Fruit fly (Drosophila melanogaster) whole organism, embryonic: ENCODE results near the gene Rbm13.

Experiments
- Asciz ChIP-seq: fragments of 200-800 bp; sonication (Bioruptor generic); optimal IDR thresholded peaks from 2 replicates; lab custom pipeline; 2017; ENCODE audit warnings: missing biosample characterization, mild to moderate bottlenecking, missing genetic modification characterization, missing genetic modification reagents
- Bgb ChIP-seq: fragments of 200-800 bp; sonication (Bioruptor generic); IDR thresholded peaks from 2 replicates; pipeline ENCODE4 v1.3.6; 2022; ENCODE audit warnings: missing biosample characterization, missing genetic modification characterization; ENCODE audit not compliant: partially characterized antibody
- C15 ChIP-seq: fragments of 200-800 bp; sonication (Bioruptor generic); IDR thresholded peaks from 3 replicates; pipeline ENCODE4 v1.3.6; 2022; ENCODE audit warnings: missing biosample characterization, missing genetic modification characterization
- CG10321 ChIP-seq: fragments of 200-800 bp; sonication (Bioruptor generic); IDR thresholded peaks from 2 replicates; pipeline ENCODE4 v1.3.6; 2022; ENCODE audit warnings: missing biosample characterization, missing genetic modification characterization
- CG10462 ChIP-seq: fragments of 200-800 bp; sonication (Bioruptor generic); optimal IDR thresholded peaks from 2 replicates; lab custom pipeline; 2016; ENCODE audit warnings: missing biosample characterization, missing genetic modification characterization
- CG10565 ChIP-seq: fragments of 200-800 bp; sonication (Bioruptor generic); optimal IDR thresholded peaks from 3 replicates; lab custom pipeline; 2016; ENCODE audit warnings: missing biosample characterization, mild to moderate bottlenecking, missing genetic modification characterization
- CG11247 ChIP-seq: fragments of 200-800 bp; sonication (Bioruptor generic); IDR thresholded peaks from 2 replicates; pipeline ENCODE4 v1.3.6; 2022; ENCODE audit warnings: missing biosample characterization, missing genetic modification characterization
- CG13123 ChIP-seq: fragments of 200-800 bp; sonication (Bioruptor generic); optimal IDR thresholded peaks from 2 replicates; lab custom pipeline; 2016; ENCODE audit warnings: missing biosample characterization, missing genetic modification characterization
- CG13894 ChIP-seq: fragments of 200-800 bp; sonication (Bioruptor generic); optimal IDR thresholded peaks from 3 replicates; lab custom pipeline; 2018; ENCODE audit warnings: missing biosample characterization, mild to moderate bottlenecking, missing genetic modification characterization, moderate library complexity
- CG14860 ChIP-seq: fragments of 200-800 bp; sonication (Bioruptor generic); IDR thresholded peaks from 3 replicates; pipeline ENCODE4 v1.3.6; 2022; ENCODE audit warnings: missing biosample characterization, missing genetic modification characterization; ENCODE audit not compliant: partially characterized antibody
- CG17359 ChIP-seq: fragments of 200-800 bp; sonication (Bioruptor generic); optimal IDR thresholded peaks from 3 replicates; lab custom pipeline; 2018; ENCODE audit warnings: missing biosample characterization, mild to moderate bottlenecking, missing genetic modification characterization, moderate library complexity
- CG17385 ChIP-seq: fragments of 200-800 bp; sonication (Bioruptor generic); optimal IDR thresholded peaks from 3 replicates; lab custom pipeline; 2018; ENCODE audit warnings: missing biosample characterization, mild to moderate bottlenecking, missing genetic modification characterization
- CG17802 ChIP-seq: fragments of 200-800 bp; sonication (Bioruptor generic); optimal IDR thresholded peaks from 2 replicates; lab custom pipeline; 2018; ENCODE audit warnings: missing biosample characterization, mild to moderate bottlenecking, missing genetic modification characterization, moderate library complexity
- CG1792 ChIP-seq: fragments of 200-800 bp; sonication (Bioruptor generic); optimal IDR thresholded peaks from 2 replicates; lab custom pipeline; 2016; ENCODE audit warnings: missing biosample characterization, missing genetic modification characterization
- CG3281 ChIP-seq: fragments of 200-800 bp; sonication (Bioruptor generic); optimal IDR thresholded peaks from 3 replicates; lab custom pipeline; 2017; ENCODE audit warnings: missing biosample characterization, mild to moderate bottlenecking, missing genetic modification characterization
- CG3847 ChIP-seq: fragments of 200-800 bp; sonication (Bioruptor generic); IDR thresholded peaks from 2 replicates; pipeline ENCODE4 v1.3.6; 2022; ENCODE audit warnings: missing biosample characterization, missing genetic modification characterization
- CG4360 ChIP-seq: fragments of 200-800 bp; sonication (Bioruptor generic); IDR thresholded peaks from 2 replicates; pipeline ENCODE4 v1.3.6; 2022; ENCODE audit warnings: missing biosample characterization, missing genetic modification characterization
- CG43689 ChIP-seq: fragments of 200-800 bp; sonication (Bioruptor generic); IDR thresholded peaks from 2 replicates; pipeline ENCODE4 v1.3.6; 2022; ENCODE audit warnings: missing biosample characterization, missing genetic modification characterization
- CG7928 ChIP-seq: fragments of 200-800 bp; sonication (Bioruptor generic); optimal IDR thresholded peaks from 2 replicates; lab custom pipeline; 2017; ENCODE audit warnings: missing biosample characterization, mild to moderate bottlenecking, missing genetic modification characterization
- CG8089 ChIP-seq: fragments of 200-800 bp; sonication (Bioruptor generic); optimal IDR thresholded peaks from 3 replicates; lab custom pipeline; 2016; ENCODE audit warnings: missing biosample characterization, missing genetic modification characterization
- CG8478 ChIP-seq: fragments of >200 bp; optimal IDR thresholded peaks from 2 replicates; lab custom pipeline; 2018
- D ChIP-seq, 2 experiments: fragments of 200-800 bp in 1 of 2; fragments of >200 bp in 1 of 2; sonication (Bioruptor generic) in 1 of 2; optimal IDR thresholded peaks; 2 replicates in 1 of 2; 3 replicates in 1 of 2; lab custom pipeline; 2017; ENCODE audit warnings: mild to moderate bottlenecking in 1 of 2, missing biosample characterization in 1 of 2, missing genetic modification characterization in 1 of 2, missing genetic modification reagents in 1 of 2
- D19A ChIP-seq: fragments of 200-800 bp; optimal IDR thresholded peaks from 3 replicates; lab custom pipeline; 2019; ENCODE audit warnings: missing biosample characterization, mild to moderate bottlenecking, missing genetic modification characterization, moderate library complexity
- Ets65A ChIP-seq: fragments of 200-800 bp; sonication (Bioruptor generic); peaks from one replicate; lab custom pipeline; 2016; ENCODE audit warnings: missing biosample characterization, missing genetic modification characterization
- HLHmδ ChIP-seq: fragments of 200-800 bp; sonication (Bioruptor generic); optimal IDR thresholded peaks from 2 replicates; lab custom pipeline; 2018; ENCODE audit warnings: missing biosample characterization, mild to moderate bottlenecking, missing genetic modification characterization, moderate library complexity
- HmgZ ChIP-seq: fragments of 200-800 bp; sonication (Bioruptor generic); optimal IDR thresholded peaks from 2 replicates; lab custom pipeline; 2018; ENCODE audit warnings: missing biosample characterization, mild to moderate bottlenecking, missing genetic modification characterization
- Hr78 ChIP-seq, 2 experiments: fragments of 200-800 bp in 1 of 2; fragments of >200 bp in 1 of 2; sonication (Bioruptor generic) in 1 of 2; optimal IDR thresholded peaks; 2 replicates each; lab custom pipeline; 2017 to 2019; ENCODE audit warnings: missing biosample characterization in 2 of 2, missing genetic modification characterization in 2 of 2, mild to moderate bottlenecking in 1 of 2, moderate library complexity in 1 of 2
- Jarid2 ChIP-seq: fragments of 200-800 bp; sonication (Bioruptor generic); optimal IDR thresholded peaks from 3 replicates; lab custom pipeline; 2017; ENCODE audit warnings: mild to moderate bottlenecking, missing biosample characterization, missing genetic modification reagents, missing genetic modification characterization
- Poxn ChIP-seq: fragments of 200-800 bp; sonication (Bioruptor generic); IDR thresholded peaks from 2 replicates; pipeline ENCODE4 v1.3.6; 2022; ENCODE audit warnings: missing biosample characterization, missing genetic modification characterization
- Sin3A ChIP-seq: fragments of >200 bp; optimal IDR thresholded peaks from 2 replicates; lab custom pipeline; 2018
- Xrp1 ChIP-seq: fragments of 200-800 bp; sonication (Bioruptor generic); IDR thresholded peaks from 2 replicates; pipeline ENCODE4 v1.3.6; 2022; ENCODE audit warnings: missing biosample characterization, missing genetic modification characterization
- bcd ChIP-seq: fragments of 200-800 bp; sonication (Bioruptor generic); optimal IDR thresholded peaks from 2 replicates; lab custom pipeline; 2017; ENCODE audit warnings: missing biosample characterization, mild to moderate bottlenecking, missing genetic modification characterization
- br ChIP-seq: fragments of >200 bp; optimal IDR thresholded peaks from 2 replicates; lab custom pipeline; 2017
- da ChIP-seq: fragments of 200-800 bp; sonication (Bioruptor generic); optimal IDR thresholded peaks from 2 replicates; lab custom pipeline; 2016; ENCODE audit warnings: missing biosample characterization, missing genetic modification characterization
- en ChIP-seq: fragments of 200-800 bp; sonication (Bioruptor generic); optimal IDR thresholded peaks from 2 replicates; lab custom pipeline; 2016; ENCODE audit warnings: missing biosample characterization, missing genetic modification characterization
- fru ChIP-seq: fragments of >200 bp; optimal IDR thresholded peaks from 2 replicates; lab custom pipeline; 2017
- ham ChIP-seq: fragments of 200-800 bp; sonication (Bioruptor generic); IDR thresholded peaks from 2 replicates; pipeline ENCODE4 v1.3.6; 2022; ENCODE audit warnings: missing biosample characterization, missing genetic modification characterization
- hb ChIP-seq: fragments of 200-800 bp; sonication (Bioruptor generic); IDR thresholded peaks from 3 replicates; pipeline ENCODE4 v1.3.6; 2022; ENCODE audit warnings: missing biosample characterization, missing genetic modification characterization; ENCODE audit not compliant: partially characterized antibody
- ken ChIP-seq: fragments of 200-800 bp; sonication (Bioruptor generic); IDR thresholded peaks from 3 replicates; pipeline ENCODE4 v1.3.6; 2022; ENCODE audit warnings: missing biosample characterization, missing genetic modification characterization
- lab ChIP-seq: fragments of 200-800 bp; sonication (Bioruptor generic); optimal IDR thresholded peaks from 3 replicates; lab custom pipeline; 2017; ENCODE audit warnings: missing biosample characterization, missing genetic modification characterization, mild to moderate bottlenecking, moderate library complexity, missing genetic modification reagents
- nmo ChIP-seq: fragments of 200-800 bp; sonication (Bioruptor generic); optimal IDR thresholded peaks from 2 replicates; lab custom pipeline; 2018; ENCODE audit warnings: missing biosample characterization, mild to moderate bottlenecking, missing genetic modification characterization, moderate library complexity
- oc ChIP-seq: fragments of 200-800 bp; sonication (Bioruptor generic); optimal IDR thresholded peaks from 2 replicates; lab custom pipeline; 2018; ENCODE audit warnings: missing biosample characterization, mild to moderate bottlenecking, missing genetic modification characterization, moderate library complexity
- otp ChIP-seq: fragments of 200-800 bp; sonication (Bioruptor generic); IDR thresholded peaks from 3 replicates; pipeline ENCODE4, ENCODE4 v1.3.6; 2022; ENCODE audit warnings: missing biosample characterization, missing genetic modification characterization
- pita ChIP-seq: fragments of 200-800 bp; sonication (Bioruptor generic); optimal IDR thresholded peaks from 2 replicates; lab custom pipeline; 2017; ENCODE audit warnings: missing biosample characterization, mild to moderate bottlenecking, missing genetic modification characterization
- prd ChIP-seq, 3 experiments: fragments of >200 bp in 2 of 3; fragments of 200-800 bp in 1 of 3; sonication (Bioruptor generic) in 1 of 3; optimal IDR thresholded peaks in 2 of 3; IDR thresholded peaks in 1 of 3; 2 replicates in 2 of 3; 3 replicates in 1 of 3; pipeline versions ENCODE4 v1.3.6 to Lab custom; 2017 to 2022; ENCODE audit warnings: missing biosample characterization in 1 of 3, missing genetic modification characterization in 1 of 3
- run ChIP-seq: fragments of 200-800 bp; sonication (Bioruptor generic); optimal IDR thresholded peaks from 3 replicates; lab custom pipeline; 2018; ENCODE audit warnings: missing biosample characterization, mild to moderate bottlenecking, missing genetic modification characterization
- scrt ChIP-seq: fragments of 200-800 bp; sonication (Bioruptor generic); optimal IDR thresholded peaks from 2 replicates; lab custom pipeline; 2018; ENCODE audit warnings: missing biosample characterization, mild to moderate bottlenecking, missing genetic modification characterization, moderate library complexity
- seq ChIP-seq: fragments of 200-800 bp; sonication (Bioruptor generic); IDR thresholded peaks from 2 replicates; pipeline ENCODE4 v1.3.6; 2022; ENCODE audit warnings: missing biosample characterization, missing genetic modification characterization
- slbo ChIP-seq: fragments of 200-800 bp; sonication (Bioruptor generic); IDR thresholded peaks from 2 replicates; pipeline ENCODE4 v1.3.6; 2022; ENCODE audit warnings: missing biosample characterization, missing genetic modification characterization
- ttk ChIP-seq: fragments of 200-800 bp; sonication (Bioruptor generic); IDR thresholded peaks from 2 replicates; pipeline ENCODE4 v2.1.2; 2022; ENCODE audit warnings: missing biosample characterization, missing genetic modification characterization

Rbm13 gene

dm6 chrX:8891565-8892276, 9.8 kb upstream of the Rbm13 start (continued):
- TF ChIP-seq prd (optimal IDR thresholded peaks at IDR 0.05; lab: Kevin White, UChicago) (no peak), prd (GFP tag; IDR thresholded peaks at IDR 0.05; lab: Robert Waterston, UW) (peak; percentile 71), CG43689 (peak; percentile 57), CG8089 (GFP tag; lab: Kevin White, UChicago) (no peak), CG14860 (GFP tag; lab: Robert Waterston, UW) (no peak), en (GFP tag; lab: Kevin White, UChicago) (no peak), HmgZ (tag; lab: Kevin White, UChicago) (peak; percentile 25), slbo (GFP tag; lab: Robert Waterston, UW) (peak; percentile 77), lab (GFP tag; lab: Kevin White, UChicago) (peak; percentile 72), C15 (no peak), ham (GFP tag; lab: Robert Waterston, UW) (no peak), ken (GFP tag; lab: Robert Waterston, UW) (peak; percentile 70; the same call in 2 of the 3 replicates), CG10462 (no peak), Jarid2 (peak; percentile 85), seq (GFP tag; lab: Robert Waterston, UW) (peak; percentile 65), CG10565 (GFP tag; lab: Kevin White, UChicago) (no peak), CG1792 (GFP tag; lab: Kevin White, UChicago) (no peak), CG10321 (GFP tag; lab: Robert Waterston, UW) (no peak), CG4360 (peak; percentile 98), Ets65A (no peak), CG11247 (GFP tag; lab: Robert Waterston, UW) (peak; percentile 43), otp (GFP tag; lab: Robert Waterston, UW) (peak; percentile 63), CG8478 (lab: Kevin White, UChicago) (no peak), CG17802 (tag; lab: Kevin White, UChicago) (peak; percentile 30), scrt (GFP tag; lab: Kevin White, UChicago) (peak; percentile 58), fru (no peak), da (GFP tag; lab: Kevin White, UChicago) (no peak), br (lab: Kevin White, UChicago) (no peak), oc (tag; lab: Kevin White, UChicago) (peak; percentile 41), ttk (GFP tag; lab: Robert Waterston, UW) (peak; percentile 75), D19A (tag; lab: Kevin White, UChicago) (peak; percentile 91), run (tag; lab: Kevin White, UChicago) (peak; percentile 43), nmo (GFP tag; lab: Kevin White, UChicago) (peak; percentile 85), CG13894 (tag; lab: Kevin White, UChicago) (no peak), hb (GFP tag; lab: Robert Waterston, UW) (no peak), pita (GFP tag; lab: Kevin White, UChicago) (no peak), CG3281 (GFP tag; lab: Kevin White, UChicago) (peak; percentile 55), Hr78 (GFP tag; optimal IDR thresholded peaks at IDR 0.05; lab: Kevin White, UChicago) (peak in 1 of 2 experiments; percentile 22), CG7928 (GFP tag; lab: Kevin White, UChicago) (no peak), Xrp1 (GFP tag; lab: Robert Waterston, UW) (peak; percentile 75), Bgb (GFP tag; lab: Robert Waterston, UW) (peak; percentile 35; the same call in 1 of the 2 replicates), CG17359 (tag; lab: Kevin White, UChicago) (peak; percentile 81), HLHmδ (GFP tag; lab: Kevin White, UChicago) (peak; percentile 49), CG13123 (GFP tag; lab: Kevin White, UChicago) (peak; percentile 26), D (optimal IDR thresholded peaks at IDR 0.05; lab: Kevin White, UChicago) (no peak), D (GFP tag; optimal IDR thresholded peaks at IDR 0.05; lab: Kevin White, UChicago) (peak; percentile 66), Poxn (GFP tag; lab: Robert Waterston, UW) (no peak), Asciz (GFP tag; lab: Kevin White, UChicago) (peak; percentile 66), CG3847 (GFP tag; lab: Robert Waterston, UW) (peak; percentile 64), CG17385 (GFP tag; lab: Kevin White, UChicago) (peak; percentile 91), bcd (GFP tag; lab: Kevin White, UChicago) (peak; percentile 73), Sin3A (lab: Kevin White, UChicago) (no peak)
